Fruit fly (Drosophila melanogaster) whole organism, wandering third instar larva: ENCODE measurements around the gene CG6656.

ENCODE experiments used
- Abd-B ChIP-seq: fragments of >200 bp; optimal IDR thresholded peaks from 2 replicates; lab custom pipeline; 2017; ENCODE audit warnings: missing biosample characterization, missing genetic modification characterization
- CG9705 ChIP-seq: fragments of 200-800 bp; sonication (Bioruptor generic); optimal IDR thresholded peaks from 2 replicates; lab custom pipeline; 2018; ENCODE audit warnings: missing biosample characterization, mild to moderate bottlenecking, missing genetic modification characterization
- CrebA ChIP-seq: fragments of 200-800 bp; sonication (Bioruptor generic); optimal IDR thresholded peaks from 2 replicates; lab custom pipeline; 2016; ENCODE audit warnings: missing biosample characterization, mild to moderate bottlenecking, missing genetic modification characterization, borderline replicate concordance
- Dfd ChIP-seq: fragments of >200 bp; optimal IDR thresholded peaks from 2 replicates; lab custom pipeline; 2017; ENCODE audit warnings: missing biosample characterization, missing genetic modification characterization
- Dif ChIP-seq: fragments of 200-275, 200-300 bp; sonication (Bioruptor generic); optimal IDR thresholded peaks from 2 replicates; lab custom pipeline; 2018; ENCODE audit warnings: missing biosample characterization, missing genetic modification characterization; ENCODE audit not compliant: partially characterized antibody
- GATAd ChIP-seq: sonication (Bioruptor generic); optimal IDR thresholded peaks from 2 replicates; lab custom pipeline; 2016; ENCODE audit warnings: missing biosample characterization, missing genetic modification characterization
- HLH106 ChIP-seq: fragments of 200-800 bp; optimal IDR thresholded peaks from 3 replicates; lab custom pipeline; 2019; ENCODE audit warnings: missing biosample characterization, mild to moderate bottlenecking, missing genetic modification characterization, moderate library complexity
- Hr78 ChIP-seq: fragments of >200 bp; optimal IDR thresholded peaks from 2 replicates; lab custom pipeline; 2017; ENCODE audit warnings: missing biosample characterization, missing genetic modification characterization
- Hr83 ChIP-seq: fragments of 200-300 bp; sonication (Bioruptor generic); optimal IDR thresholded peaks from 2 replicates; lab custom pipeline; 2016; ENCODE audit warnings: missing biosample characterization, mild to moderate bottlenecking, missing genetic modification characterization, moderate library complexity; ENCODE audit not compliant: poor library complexity, severe bottlenecking
- Jra ChIP-seq: sonication (Bioruptor generic); optimal IDR thresholded peaks from 2 replicates; lab custom pipeline; 2016; ENCODE audit warnings: missing biosample characterization, missing genetic modification characterization
- Mio ChIP-seq: sonication (Bioruptor generic); optimal IDR thresholded peaks from 2 replicates; lab custom pipeline; 2016; ENCODE audit warnings: missing biosample characterization, missing genetic modification characterization
- Myc ChIP-seq: fragments of >200 bp; optimal IDR thresholded peaks from 2 replicates; lab custom pipeline; 2017
- N ChIP-seq: fragments of >200 bp; optimal IDR thresholded peaks from 2 replicates; lab custom pipeline; 2018; ENCODE audit warnings: missing biosample characterization, missing external identifiers, missing genetic modification characterization
- OdsH ChIP-seq: fragments of 200-800 bp; sonication (Bioruptor generic); optimal IDR thresholded peaks from 2 replicates; lab custom pipeline; 2016; ENCODE audit warnings: missing biosample characterization, mild to moderate bottlenecking, missing genetic modification characterization
- Rel ChIP-seq, 2 experiments: fragments of 200-800 bp; sonication (Bioruptor generic) in 1 of 2; optimal IDR thresholded peaks; 2 replicates in 1 of 2; 3 replicates in 1 of 2; lab custom pipeline; 2016 to 2019; ENCODE audit warnings: mild to moderate bottlenecking in 2 of 2, missing biosample characterization in 2 of 2, missing genetic modification characterization in 2 of 2, moderate library complexity in 1 of 2
- Vsx2 ChIP-seq: fragments of 200-300, 225-300 bp; sonication (Bioruptor generic); optimal IDR thresholded peaks from 2 replicates; lab custom pipeline; 2018; ENCODE audit warnings: missing biosample characterization, missing genetic modification characterization; ENCODE audit not compliant: partially characterized antibody
- brk ChIP-seq: fragments of 200-800 bp; sonication (Bioruptor generic); optimal IDR thresholded peaks from 2 replicates; lab custom pipeline; 2016; ENCODE audit warnings: missing biosample characterization, mild to moderate bottlenecking, missing genetic modification characterization
- dl ChIP-seq, 2 experiments: fragments of 175-275, 200-275 bp in 1 of 2; fragments of 200-275 bp in 1 of 2; sonication (Bioruptor generic); optimal IDR thresholded peaks; lab custom pipeline; 2018; ENCODE audit warnings: mild to moderate bottlenecking in 2 of 2, missing biosample characterization in 2 of 2, missing genetic modification characterization in 2 of 2, moderate library complexity in 2 of 2; ENCODE audit not compliant: partially characterized antibody in 2 of 2, insufficient read depth in 1 of 2
- dmrt93B ChIP-seq: fragments of 200-800 bp; sonication (Bioruptor generic); optimal IDR thresholded peaks from 2 replicates; lab custom pipeline; 2018; ENCODE audit warnings: missing biosample characterization, mild to moderate bottlenecking, missing genetic modification characterization
- dsf ChIP-seq: sonication (Bioruptor generic); optimal IDR thresholded peaks from 2 replicates; lab custom pipeline; 2016; ENCODE audit warnings: missing biosample characterization, missing genetic modification characterization, borderline replicate concordance
- ey ChIP-seq: fragments of 200-800 bp; sonication (Bioruptor generic); optimal IDR thresholded peaks from 2 replicates; lab custom pipeline; 2016; ENCODE audit warnings: missing biosample characterization, missing genetic modification characterization
- foxo ChIP-seq, 2 experiments: fragments of 200-800 bp; sonication (Bioruptor generic); optimal IDR thresholded peaks; 2 replicates in 1 of 2; 3 replicates in 1 of 2; lab custom pipeline; 2016 to 2017; ENCODE audit warnings: missing biosample characterization in 2 of 2, missing genetic modification characterization in 2 of 2
- fru ChIP-seq: fragments of 200-800 bp; sonication (Bioruptor generic); optimal IDR thresholded peaks from 3 replicates; lab custom pipeline; 2016; ENCODE audit warnings: missing biosample characterization, mild to moderate bottlenecking, missing genetic modification characterization
- h ChIP-seq: fragments of 200-800 bp; sonication (Bioruptor generic); optimal IDR thresholded peaks from 3 replicates; lab custom pipeline; 2016; ENCODE audit warnings: missing biosample characterization, mild to moderate bottlenecking, missing genetic modification characterization
- jim ChIP-seq: fragments of 175-275, 200-325 bp; sonication (Bioruptor generic); optimal IDR thresholded peaks from 2 replicates; lab custom pipeline; 2016; ENCODE audit warnings: missing biosample characterization, mild to moderate bottlenecking, missing genetic modification characterization
- lola ChIP-seq: fragments of >200 bp; optimal IDR thresholded peaks from 2 replicates; lab custom pipeline; 2017; ENCODE audit warnings: missing biosample characterization, missing genetic modification characterization
- pan ChIP-seq: fragments of >200 bp; optimal IDR thresholded peaks from 2 replicates; lab custom pipeline; 2017
- psq ChIP-seq: fragments of 200-800 bp; sonication (Bioruptor generic); optimal IDR thresholded peaks from 3 replicates; lab custom pipeline; 2017; ENCODE audit warnings: missing biosample characterization, mild to moderate bottlenecking, missing genetic modification characterization, moderate library complexity
- rgr ChIP-seq: fragments of 200-800 bp; sonication (Bioruptor generic); optimal IDR thresholded peaks from 3 replicates; lab custom pipeline; 2016; ENCODE audit warnings: missing biosample characterization, mild to moderate bottlenecking, missing genetic modification characterization
- sage ChIP-seq: fragments of 200-800 bp; sonication (Bioruptor generic); optimal IDR thresholded peaks from 2 replicates; lab custom pipeline; 2016; ENCODE audit warnings: missing biosample characterization, mild to moderate bottlenecking, missing genetic modification characterization
- tai ChIP-seq: sonication (Bioruptor generic); optimal IDR thresholded peaks from 2 replicates; lab custom pipeline; 2016; ENCODE audit warnings: missing biosample characterization, missing genetic modification characterization
- usp ChIP-seq: fragments of >200 bp; optimal IDR thresholded peaks from 2 replicates; lab custom pipeline; 2017; ENCODE audit warnings: missing biosample characterization, missing genetic modification characterization
- woc ChIP-seq: sonication (Bioruptor generic); optimal IDR thresholded peaks from 2 replicates; lab custom pipeline; 2016; ENCODE audit warnings: missing biosample characterization, mild to moderate bottlenecking, missing genetic modification characterization

The CG6656 gene

DNA sequence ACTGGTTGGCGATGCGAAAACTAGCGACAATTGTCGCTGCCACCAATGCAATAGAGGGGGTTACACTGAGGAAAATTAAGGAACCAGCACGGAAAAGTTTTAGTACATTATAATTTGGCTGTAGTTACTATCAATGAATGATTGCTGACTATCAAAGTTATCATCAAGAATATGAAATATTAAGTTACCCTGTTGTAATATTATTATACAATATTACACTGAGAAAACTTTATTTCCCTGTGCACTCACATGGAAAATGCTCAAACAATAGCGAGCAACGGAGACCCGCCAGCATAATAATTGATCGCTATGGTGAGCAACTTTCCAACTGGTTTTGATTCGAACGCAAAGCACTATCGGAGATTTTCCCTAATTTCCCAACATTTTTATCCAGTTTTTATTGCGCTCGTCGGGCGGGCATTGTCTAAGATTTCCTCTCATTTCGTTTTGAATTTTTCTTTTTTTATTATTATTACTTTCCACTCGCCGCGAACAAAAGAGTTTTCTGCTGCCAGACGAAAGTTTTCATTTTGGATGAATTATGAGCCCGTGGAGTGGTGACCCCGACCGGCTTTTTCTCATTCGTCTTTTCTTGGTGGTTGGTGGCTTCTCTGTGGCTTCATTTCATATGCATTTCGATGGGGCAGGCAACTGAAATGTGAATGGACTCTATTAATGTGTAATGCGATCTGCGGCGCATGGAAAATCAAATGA is 12.8 kb upstream of the CG6656 start:
- TF ChIP-seq Myc (lab: Kevin White, UChicago) (no peak), GATAd (GFP tag; lab: Kevin White, UChicago) (no peak), dsf (GFP tag; lab: Kevin White, UChicago) (no peak), Dif (GFP tag; lab: Kevin White, UChicago) (no peak), pan (lab: Kevin White, UChicago) (no peak), Hr78 (GFP tag; lab: Kevin White, UChicago) (no peak), brk (GFP tag; lab: Kevin White, UChicago) (no peak), N (GFP tag; lab: Kevin White, UChicago) (no peak), woc (GFP tag; lab: Kevin White, UChicago) (no peak), dl (GFP tag; optimal IDR thresholded peaks at IDR 0.05; lab: Kevin White, UChicago; ENCODE audit: insufficient read depth in 1 of 2, partially characterized antibody in 2 of 2) (no peak), HLH106 (tag; lab: Kevin White, UChicago) (no peak), CG9705 (no peak), tai (GFP tag; lab: Kevin White, UChicago) (no peak), lola (GFP tag; lab: Kevin White, UChicago) (no peak), dmrt93B (GFP tag; lab: Kevin White, UChicago) (no peak), Vsx2 (GFP tag; lab: Kevin White, UChicago) (no peak), OdsH (GFP tag; lab: Kevin White, UChicago) (no peak), sage (GFP tag; lab: Kevin White, UChicago) (no peak), Hr83 (GFP tag; lab: Kevin White, UChicago) (no peak), usp (GFP tag; lab: Kevin White, UChicago) (no peak)
- TF ChIP-seq, all 38 proteins: peak for 0

DNA sequence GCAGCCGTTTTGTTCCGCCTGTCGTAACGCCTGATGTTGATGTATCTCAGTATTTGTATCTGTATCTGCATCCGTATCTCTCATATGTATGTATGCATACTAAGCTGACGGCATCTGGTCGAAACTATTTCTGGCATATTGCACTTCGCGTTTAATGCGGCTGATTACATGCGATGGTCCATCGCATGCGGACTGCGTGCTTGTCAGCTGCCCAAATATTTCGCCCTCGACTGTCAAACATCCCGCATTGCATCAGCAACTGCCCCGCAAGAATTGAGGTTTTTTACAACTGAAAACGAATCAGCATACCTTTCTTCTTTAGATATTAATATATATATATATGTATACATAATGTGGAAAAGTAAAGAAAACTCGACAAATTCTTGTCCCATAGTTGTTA is 12.2 kb upstream of the CG6656 start:
- no peak for TF ChIP-seq tai (GFP tag; lab: Kevin White, UChicago)
- no peak for TF ChIP-seq dmrt93B (GFP tag; lab: Kevin White, UChicago)
- TF ChIP-seq Dfd = no peak
- TF ChIP-seq Hr78 (GFP tag; lab: Kevin White, UChicago) = no peak
- TF ChIP-seq woc (GFP tag; lab: Kevin White, UChicago) = no peak
- TF ChIP-seq fru = no peak
- no peak for TF ChIP-seq GATAd (GFP tag; lab: Kevin White, UChicago)
- TF ChIP-seq Mio (GFP tag; lab: Kevin White, UChicago) = no peak
- TF ChIP-seq jim (GFP tag; lab: Kevin White, UChicago) = no peak
- no peak for TF ChIP-seq pan (lab: Kevin White, UChicago)
- TF ChIP-seq CrebA = no peak
- TF ChIP-seq Dif (GFP tag; lab: Kevin White, UChicago) = no peak
- TF ChIP-seq dsf (GFP tag; lab: Kevin White, UChicago) = no peak
- TF ChIP-seq rgr (GFP tag; lab: Kevin White, UChicago) = no peak
- TF ChIP-seq OdsH (GFP tag; lab: Kevin White, UChicago) = no peak
- TF ChIP-seq usp (GFP tag; lab: Kevin White, UChicago) = no peak
- no peak for TF ChIP-seq Abd-B (GFP tag; lab: Kevin White, UChicago)

dm6 chr3R:21863817-21864384 is 11.2 kb upstream of the CG6656 start:
- TF ChIP-seq foxo (GFP tag; optimal IDR thresholded peaks at IDR 0.05; lab: Kevin White, UChicago) (no peak), HLH106 (tag; lab: Kevin White, UChicago) (no peak), Rel (GFP tag; optimal IDR thresholded peaks at IDR 0.05; lab: Kevin White, UChicago) (no peak), Rel (tag; optimal IDR thresholded peaks at IDR 0.05; lab: Kevin White, UChicago) (peak; percentile 12), OdsH (GFP tag; lab: Kevin White, UChicago) (no peak)

- TF ChIP-seq h (GFP tag; lab: Kevin White, UChicago) (no peak), Dif (GFP tag; lab: Kevin White, UChicago) (no peak), Myc (lab: Kevin White, UChicago) (no peak), HLH106 (tag; lab: Kevin White, UChicago) (no peak), Rel (GFP tag; optimal IDR thresholded peaks at IDR 0.05; lab: Kevin White, UChicago) (no peak), Rel (tag; optimal IDR thresholded peaks at IDR 0.05; lab: Kevin White, UChicago) (no peak), ey (no peak), GATAd (GFP tag; lab: Kevin White, UChicago) (no peak), CG9705 (no peak), Abd-B (GFP tag; lab: Kevin White, UChicago) (no peak), N (GFP tag; lab: Kevin White, UChicago) (no peak), rgr (GFP tag; lab: Kevin White, UChicago) (no peak), psq (GFP tag; lab: Kevin White, UChicago) (no peak), dsf (GFP tag; lab: Kevin White, UChicago) (no peak), foxo (GFP tag; optimal IDR thresholded peaks at IDR 0.05; lab: Kevin White, UChicago) (no peak), Vsx2 (GFP tag; lab: Kevin White, UChicago) (no peak), tai (GFP tag; lab: Kevin White, UChicago) (no peak), Jra (GFP tag; lab: Kevin White, UChicago) (no peak)
Observed at dm6 chr3R:21864484-21864883, 10.6 kb upstream of the CG6656 start.
